Worm (Caenorhabditis elegans): Measurements from ENCODE around the gene str-155.

DNA sequence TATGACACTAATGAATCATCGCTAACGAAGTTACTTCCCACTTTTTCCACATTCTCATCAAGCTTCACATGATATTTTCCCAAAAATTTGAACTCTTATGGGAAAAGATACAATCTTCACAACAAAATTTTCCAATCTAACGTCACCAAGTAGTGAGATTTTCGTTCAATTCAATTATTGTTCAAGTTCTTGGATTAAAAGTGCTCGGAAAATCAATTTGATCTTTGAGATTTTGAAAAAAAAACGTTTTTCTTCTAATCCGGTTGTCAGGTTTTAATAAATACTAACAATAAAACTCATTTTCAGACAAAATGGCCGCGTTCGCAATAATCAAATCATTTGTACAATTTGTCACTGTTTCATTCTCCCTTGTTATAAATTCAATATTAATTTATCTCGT, 18.3 kb downstream of the str-155 start, which contains the start of gene str-153:
- TF ChIP-seq ztf-11 (tag; optimal IDR thresholded peaks at IDR 0.05) (no peak), skn-1 (tag; optimal IDR thresholded peaks at IDR 0.05) (no peak), nhr-10 (tag; optimal IDR thresholded peaks at IDR 0.05) (no peak), nhr-25 (tag; optimal IDR thresholded peaks at IDR 0.05) (no peak), ZK546.5 (tag; optimal IDR thresholded peaks at IDR 0.05) (no peak), mdl-1 (tag; optimal IDR thresholded peaks at IDR 0.05) (no peak), lin-11 (tag; optimal IDR thresholded peaks at IDR 0.05) (no peak)

All from whole organism, L2 larva.